Fruit fly (Drosophila melanogaster): ENCODE data around the gene SPoCk.

- no peak for TF ChIP-seq Vsx2 (GFP tag; optimal IDR thresholded peaks at IDR 0.05; ENCODE audit: partially characterized antibody)
- TF ChIP-seq GATAd (GFP tag; optimal IDR thresholded peaks at IDR 0.05), result no peak
- TF ChIP-seq foxo (GFP tag; optimal IDR thresholded peaks at IDR 0.05), result no peak
- TF ChIP-seq br (GFP tag; optimal IDR thresholded peaks at IDR 0.05), result no peak
- no peak for TF ChIP-seq Jra (GFP tag; optimal IDR thresholded peaks at IDR 0.05)
- no peak for TF ChIP-seq woc (GFP tag; optimal IDR thresholded peaks at IDR 0.05)
- no peak for TF ChIP-seq h (GFP tag; optimal IDR thresholded peaks at IDR 0.05)
- TF ChIP-seq Hr83 (GFP tag; optimal IDR thresholded peaks at IDR 0.05; ENCODE audit: poor library complexity, severe bottlenecking), result no peak
- no peak for TF ChIP-seq Sp1 (GFP tag; optimal IDR thresholded peaks at IDR 0.05)
- no peak for TF ChIP-seq dmrt93B (GFP tag; optimal IDR thresholded peaks at IDR 0.05)
These were observed 25.0 kb upstream of the SPoCk start for dm6 chr3L:22724046-22724771.

All from whole organism, wandering third instar larva.